Worm (Caenorhabditis elegans) whole organism, late embryonic: Measurements from ENCODE around the gene C42D4.18.

Experiments
- C38D4.7 ChIP-seq: fragments of 200-800 bp; sonication (Bioruptor generic); optimal IDR thresholded peaks from 2 replicates; lab custom pipeline; 2018; ENCODE audit warnings: mild to moderate bottlenecking, missing genetic modification characterization, moderate library complexity, missing compliant biosample characterization
- Y22D7AL.16 ChIP-seq: sonication (generic microtip); optimal IDR thresholded peaks from 2 replicates; lab custom pipeline; 2016; ENCODE audit warnings: missing genetic modification characterization, missing compliant biosample characterization
- ama-1 ChIP-seq: fragments of 150-350 bp; optimal IDR thresholded peaks from 2 replicates; lab custom pipeline; 2014
- ceh-19 ChIP-seq: fragments of 200-800 bp; sonication (Bioruptor generic); optimal IDR thresholded peaks from 2 replicates; lab custom pipeline; 2018; ENCODE audit warnings: mild to moderate bottlenecking, missing genetic modification characterization, missing compliant biosample characterization
- ceh-2 ChIP-seq: sonication (generic microtip); optimal IDR thresholded peaks from 2 replicates; lab custom pipeline; 2016; ENCODE audit warnings: missing genotype, missing genetic modification characterization, missing compliant biosample characterization
- ceh-22 ChIP-seq: sonication (generic microtip); optimal IDR thresholded peaks from 2 replicates; lab custom pipeline; 2017; ENCODE audit warnings: missing biosample characterization, missing genetic modification characterization
- ceh-24 ChIP-seq: sonication (generic microtip); optimal IDR thresholded peaks from 2 replicates; lab custom pipeline; 2016; ENCODE audit warnings: mild to moderate bottlenecking, missing genetic modification characterization, missing compliant biosample characterization
- ceh-30 ChIP-seq: fragments of 150-350 bp; optimal IDR thresholded peaks from 2 replicates; lab custom pipeline; 2014; ENCODE audit warnings: missing biosample characterization, missing genetic modification characterization
- ceh-31 ChIP-seq: sonication (generic microtip); optimal IDR thresholded peaks from 2 replicates; lab custom pipeline; 2016; ENCODE audit warnings: missing genetic modification characterization, missing compliant biosample characterization
- ceh-34 ChIP-seq: sonication (generic microtip); optimal IDR thresholded peaks from 2 replicates; lab custom pipeline; 2016; ENCODE audit warnings: mild to moderate bottlenecking, missing genetic modification characterization, missing compliant biosample characterization
- ceh-45 ChIP-seq: fragments of 200-800 bp; sonication (Bioruptor generic); IDR thresholded peaks from 2 replicates; pipeline ENCODE4 v1.3.6; 2022; ENCODE audit warnings: missing genetic modification reagents, missing genetic modification characterization, missing compliant biosample characterization
- ceh-48 ChIP-seq: sonication (generic microtip); optimal IDR thresholded peaks from 2 replicates; lab custom pipeline; 2016; ENCODE audit warnings: missing genetic modification characterization, inconsistent platforms, missing compliant biosample characterization
- che-1 ChIP-seq: sonication (generic microtip); optimal IDR thresholded peaks from 2 replicates; lab custom pipeline; 2016; ENCODE audit warnings: mild to moderate bottlenecking, missing genetic modification characterization, missing compliant biosample characterization
- dve-1 ChIP-seq: sonication (generic microtip); optimal IDR thresholded peaks from 2 replicates; lab custom pipeline; 2017; ENCODE audit warnings: antibody characterized with exemption, mild to moderate bottlenecking, missing genetic modification characterization, missing compliant biosample characterization
- elt-2 ChIP-seq: sonication (generic microtip); optimal IDR thresholded peaks from 2 replicates; lab custom pipeline; 2016; ENCODE audit warnings: missing genetic modification reagents, missing genetic modification characterization, missing compliant biosample characterization
- ets-4 ChIP-seq: sonication (generic microtip); optimal IDR thresholded peaks from 2 replicates; lab custom pipeline; 2016; ENCODE audit warnings: missing genetic modification characterization, missing compliant biosample characterization
- eyg-1 ChIP-seq: sonication (generic microtip); optimal IDR thresholded peaks from 2 replicates; lab custom pipeline; 2016; ENCODE audit warnings: missing genotype, missing genetic modification characterization, missing compliant biosample characterization
- fkh-10 ChIP-seq: fragments of 150-350 bp; optimal IDR thresholded peaks from 2 replicates; lab custom pipeline; 2014; ENCODE audit warnings: missing biosample characterization, missing genetic modification reagents, missing genetic modification characterization
- fkh-6 ChIP-seq: sonication (generic microtip); optimal IDR thresholded peaks from 2 replicates; lab custom pipeline; 2016; ENCODE audit warnings: missing genetic modification characterization, missing compliant biosample characterization
- gmeb-2 ChIP-seq: sonication (generic microtip); optimal IDR thresholded peaks from 2 replicates; lab custom pipeline; 2016; ENCODE audit warnings: missing genetic modification characterization, inconsistent platforms, missing compliant biosample characterization
- hlh-30 ChIP-seq: sonication (generic microtip); optimal IDR thresholded peaks from 2 replicates; lab custom pipeline; 2017; ENCODE audit warnings: antibody characterized with exemption, missing genetic modification characterization, missing compliant biosample characterization; ENCODE audit not compliant: insufficient read depth
- hlh-8 ChIP-seq: sonication (generic microtip); optimal IDR thresholded peaks from 2 replicates; lab custom pipeline; 2016; ENCODE audit warnings: missing genotype, missing genetic modification characterization, missing compliant biosample characterization
- lim-6 ChIP-seq: sonication (generic microtip); optimal IDR thresholded peaks from 2 replicates; lab custom pipeline; 2016; ENCODE audit warnings: missing genetic modification characterization, missing compliant biosample characterization
- madf-2 ChIP-seq: sonication (generic microtip); optimal IDR thresholded peaks from 2 replicates; lab custom pipeline; 2017; ENCODE audit warnings: missing genetic modification characterization, missing compliant biosample characterization
- nhr-11 ChIP-seq: fragments of 150-350 bp; optimal IDR thresholded peaks from 2 replicates; lab custom pipeline; 2014; ENCODE audit warnings: missing biosample characterization, missing genetic modification characterization
- npax-4 ChIP-seq: sonication (generic microtip); optimal IDR thresholded peaks from 2 replicates; lab custom pipeline; 2016; ENCODE audit warnings: missing genetic modification characterization, missing compliant biosample characterization
- odd-2 ChIP-seq: sonication (generic microtip); optimal IDR thresholded peaks from 2 replicates; lab custom pipeline; 2017; ENCODE audit warnings: antibody characterized with exemption, mild to moderate bottlenecking, missing genetic modification characterization, missing compliant biosample characterization
- pat-9 ChIP-seq: fragments of 200-800 bp; sonication (Bioruptor generic); optimal IDR thresholded peaks from 2 replicates; lab custom pipeline; 2018; ENCODE audit warnings: mild to moderate bottlenecking, missing genetic modification characterization, moderate library complexity, missing compliant biosample characterization
- pha-4 ChIP-seq: fragments of 150-350 bp; optimal IDR thresholded peaks from 2 replicates; lab custom pipeline; 2018; ENCODE audit warnings: missing biosample characterization, missing genetic modification reagents, missing genetic modification characterization
- pqm-1 ChIP-seq: sonication (generic microtip); optimal IDR thresholded peaks from 2 replicates; lab custom pipeline; 2016; ENCODE audit warnings: missing genetic modification characterization, missing compliant biosample characterization
- pros-1 ChIP-seq: fragments of 150-350 bp; optimal IDR thresholded peaks from 2 replicates; lab custom pipeline; 2014; ENCODE audit warnings: missing biosample characterization, missing genetic modification reagents, missing genetic modification characterization
- rnt-1 ChIP-seq: sonication (generic microtip); optimal IDR thresholded peaks from 2 replicates; lab custom pipeline; 2016; ENCODE audit warnings: missing genetic modification characterization, missing compliant biosample characterization
- sox-2 ChIP-seq: fragments of 200-800 bp; sonication (Bioruptor generic); IDR thresholded peaks from 2 replicates; pipeline ENCODE4 v1.3.6; 2022; ENCODE audit warnings: missing genetic modification reagents, missing genetic modification characterization, missing compliant biosample characterization
- tbx-7 ChIP-seq: sonication (generic microtip); optimal IDR thresholded peaks from 2 replicates; lab custom pipeline; 2016; ENCODE audit warnings: missing genotype, missing genetic modification characterization, missing compliant biosample characterization
- unc-42 ChIP-seq: sonication (generic microtip); optimal IDR thresholded peaks from 2 replicates; lab custom pipeline; 2016; ENCODE audit warnings: missing genotype, missing genetic modification characterization, missing compliant biosample characterization
- unc-55 ChIP-seq: sonication (generic microtip); optimal IDR thresholded peaks from 2 replicates; lab custom pipeline; 2017; ENCODE audit warnings: missing biosample characterization, missing genetic modification reagents, missing genetic modification characterization

C42D4.18 gene

DNA sequence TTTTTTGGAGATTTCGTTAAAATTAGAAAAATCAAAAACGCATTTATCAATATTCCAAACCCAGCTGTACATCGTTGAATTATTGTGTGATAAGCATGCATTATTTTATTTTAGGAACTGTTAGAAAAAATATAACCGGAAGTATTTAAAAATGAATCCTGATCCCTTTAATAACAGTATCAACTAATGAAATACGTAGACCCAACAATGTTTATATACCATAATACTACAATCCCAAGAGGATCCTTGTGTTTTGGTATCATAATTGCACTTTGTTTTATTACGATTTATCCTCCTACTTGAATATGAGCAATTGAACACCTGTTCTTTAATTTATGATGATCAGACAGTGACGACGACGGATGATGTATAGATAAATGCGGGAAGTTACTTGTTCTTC lies 20.2 kb downstream of the C42D4.18 start, which contains the start of gene str-249:
Gene str-249, minus strand, starts transcription at position 101 of the 400 bp plus-strand sequence.
- no peak for TF ChIP-seq ceh-48 (tag; lab: Kevin White, UChicago)
- no peak for TF ChIP-seq unc-55 (GFP tag; lab: Kevin White, UChicago)
- TF ChIP-seq pat-9 (tag; lab: Kevin White, UChicago): no peak
- TF ChIP-seq pha-4 (tag; lab: Kevin White, UChicago): no peak
- TF ChIP-seq sox-2 (GFP tag; lab: Robert Waterston, UW): no peak
- TF ChIP-seq C38D4.7: no peak
- TF ChIP-seq tbx-7 (tag; lab: Kevin White, UChicago): no peak
- no peak for TF ChIP-seq hlh-8 (tag; lab: Kevin White, UChicago)

DNA sequence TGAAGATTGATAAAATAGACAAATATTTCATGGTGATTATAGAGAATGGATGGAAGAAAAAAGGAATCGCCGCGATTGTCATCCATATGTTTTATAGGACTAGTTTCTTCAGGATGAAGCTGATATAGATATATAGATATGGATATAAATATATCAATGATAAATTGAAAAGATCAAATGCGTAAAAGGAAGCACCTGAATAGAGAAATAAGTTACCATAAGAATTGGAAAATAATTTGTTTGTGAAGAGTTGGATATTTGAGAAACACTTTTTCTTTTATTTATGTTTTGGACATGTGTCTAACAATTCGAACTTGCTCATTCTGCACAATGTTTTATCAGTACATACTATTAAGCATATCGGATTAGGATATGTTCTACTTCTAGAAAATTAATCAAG lies 21.4 kb downstream of the C42D4.18 start, which contains the start of gene C42D4.13:
Gene C42D4.13, minus strand, starts transcription at position 101 of the 400 bp plus-strand sequence.
- TF ChIP-seq ceh-34 (tag; lab: Kevin White, UChicago) (no peak), unc-42 (tag; lab: Kevin White, UChicago) (no peak), lim-6 (tag; lab: Kevin White, UChicago) (no peak), hlh-30 (tag; lab: Kevin White, UChicago) (no peak), npax-4 (tag; lab: Kevin White, UChicago) (no peak), dve-1 (tag; lab: Kevin White, UChicago) (no peak), ceh-31 (tag; lab: Kevin White, UChicago) (no peak), ama-1 (lab: Kevin White, UChicago) (no peak), fkh-10 (no peak), ceh-45 (GFP tag; lab: Robert Waterston, UW) (no peak), ceh-24 (no peak), Y22D7AL.16 (tag; lab: Kevin White, UChicago) (no peak), ets-4 (no peak)

DNA sequence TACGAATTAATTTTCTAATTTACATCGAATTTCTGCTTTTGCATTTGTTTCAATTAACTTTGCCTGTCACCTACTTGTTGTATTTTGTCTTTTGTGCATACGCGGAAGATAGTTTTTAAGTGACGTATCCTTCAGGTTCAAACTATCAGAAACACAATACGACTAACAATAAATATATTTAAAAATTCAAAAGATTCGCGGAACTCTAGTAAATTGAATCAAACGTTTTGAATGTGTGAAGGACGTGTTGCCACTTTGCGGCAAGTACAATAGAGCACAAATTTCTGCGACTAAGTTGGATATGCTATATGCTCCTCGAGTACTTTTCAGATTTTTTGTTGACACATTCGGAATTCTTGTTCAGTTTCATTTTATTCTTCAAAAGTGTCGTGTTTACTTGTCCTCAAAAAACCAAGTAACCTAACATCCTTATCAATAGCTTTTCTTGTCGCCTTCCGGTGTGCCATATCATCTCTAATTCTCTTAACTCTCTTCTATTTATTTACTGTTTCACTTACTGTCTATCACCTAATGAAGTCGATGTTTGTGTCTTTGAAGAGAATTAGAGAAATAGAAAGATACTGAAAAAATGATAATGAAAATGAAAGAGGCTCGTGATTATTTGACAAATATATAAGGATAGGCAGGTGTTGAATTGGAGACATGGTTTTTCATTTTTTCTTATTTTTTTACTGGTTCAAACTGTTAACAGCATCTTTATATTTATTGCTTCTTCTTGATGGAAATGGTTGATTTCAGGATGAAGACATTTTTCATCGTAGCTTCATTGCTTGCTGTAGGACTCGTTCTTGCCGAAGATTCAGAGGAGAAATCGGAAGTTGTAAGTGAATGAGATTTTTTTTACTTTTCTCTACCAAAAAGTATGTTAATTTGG lies 22.2 kb downstream of the C42D4.18 start, which contains the start of gene srlf-7:
Gene srlf-7, plus strand, starts transcription at position 760 of the 895 bp plus-strand sequence.
- TF ChIP-seq fkh-10 (no peak), elt-2 (tag; lab: Kevin White, UChicago) (peak; percentile 88), unc-42 (tag; lab: Kevin White, UChicago) (peak; percentile 44), pqm-1 (peak; percentile 27)

DNA sequence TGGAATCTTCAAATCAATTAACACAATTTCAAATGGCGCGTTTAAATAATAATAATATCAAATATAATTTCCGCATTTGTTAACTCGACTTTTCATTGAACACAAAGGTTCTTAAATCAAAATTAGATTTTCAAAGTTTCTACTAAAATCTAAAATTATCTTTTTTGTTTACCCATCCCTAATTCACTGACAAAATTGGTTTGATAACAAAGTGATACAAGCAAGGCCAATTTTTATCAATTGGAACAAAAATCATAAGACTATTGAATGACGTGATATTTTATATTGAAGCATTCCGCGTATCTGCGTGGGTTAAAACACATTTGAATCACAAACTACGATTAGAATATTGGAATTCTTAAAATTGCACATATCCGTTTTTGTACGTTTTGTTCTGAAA lies 23.8 kb downstream of the C42D4.18 start:
- TF ChIP-seq unc-55 (GFP tag; lab: Kevin White, UChicago): no peak
- peak; percentile 49 for TF ChIP-seq elt-2 (tag; lab: Kevin White, UChicago)
- no peak for TF ChIP-seq gmeb-2 (tag; lab: Kevin White, UChicago)
- TF ChIP-seq pros-1 (tag; lab: Kevin White, UChicago): no peak
- no peak for TF ChIP-seq unc-42 (tag; lab: Kevin White, UChicago)
- no peak for TF ChIP-seq ceh-22 (tag; lab: Kevin White, UChicago)

DNA sequence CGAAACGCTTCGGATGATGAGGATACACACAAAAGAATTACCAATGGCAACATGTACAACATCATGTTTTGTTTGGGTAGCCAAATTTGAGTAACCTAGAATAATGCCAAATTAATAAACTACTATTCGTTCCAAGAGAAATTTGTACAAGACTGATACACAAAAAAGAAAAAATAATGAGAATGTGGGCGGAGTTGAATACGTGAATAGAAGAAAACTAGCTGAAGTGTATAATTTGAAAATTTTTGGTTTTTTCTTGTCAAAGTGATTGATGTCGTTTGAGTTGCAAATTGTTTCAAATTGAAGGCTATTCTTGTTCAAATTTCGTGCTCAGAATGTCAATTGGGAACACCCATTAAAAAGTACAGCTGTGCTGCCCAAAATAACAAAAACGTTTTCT lies 25.2 kb downstream of the C42D4.18 start, which contains the start of gene R13A1.5:
Gene R13A1.5, minus strand, starts transcription at position 101 of the 400 bp plus-strand sequence.
- TF ChIP-seq che-1 (no peak), nhr-11 (tag; lab: Kevin White, UChicago) (no peak), tbx-7 (tag; lab: Kevin White, UChicago) (no peak), ceh-30 (no peak), ceh-22 (tag; lab: Kevin White, UChicago) (no peak), eyg-1 (tag; lab: Kevin White, UChicago) (no peak), rnt-1 (no peak), ceh-19 (GFP tag; lab: Kevin White, UChicago) (no peak), madf-2 (tag; lab: Kevin White, UChicago) (no peak), fkh-6 (tag; lab: Kevin White, UChicago) (no peak), ceh-2 (tag; lab: Kevin White, UChicago) (no peak), odd-2 (tag; lab: Kevin White, UChicago) (no peak), pros-1 (tag; lab: Kevin White, UChicago) (no peak), ceh-34 (tag; lab: Kevin White, UChicago) (no peak), fkh-10 (no peak), lim-6 (tag; lab: Kevin White, UChicago) (no peak), sox-2 (GFP tag; lab: Robert Waterston, UW) (no peak)
